Fruit fly (Drosophila melanogaster): ENCODE results near the gene fwd.

- TF ChIP-seq CG8478 (optimal IDR thresholded peaks at IDR 0.05) (no peak), CTCF (optimal IDR thresholded peaks at IDR 0.05) (no peak)
These were observed 7.4 kb downstream of the fwd start for dm6 chr3L:312323-312722.

Measured in S2 (cell line).